Worm (Caenorhabditis elegans) whole organism, early embryonic: ENCODE results near the gene W02H5.8.
A peak's percentile ranks its signal among the peaks of the same experiment; 100 is the strongest.
"Not testable (repeated sequence)": the region's sequence is repeated elsewhere in the genome, so short reads cannot be mapped to it uniquely, and the experiment has no call there.

Source experiments
- B0310.2 ChIP-seq: sonication (generic microtip); optimal IDR thresholded peaks from 2 replicates; lab custom pipeline; 2016; ENCODE audit warnings: mild to moderate bottlenecking, missing genetic modification characterization, missing compliant biosample characterization
- F13C5.2 ChIP-seq: sonication (generic microtip); optimal IDR thresholded peaks from 2 replicates; lab custom pipeline; 2017; ENCODE audit warnings: mild to moderate bottlenecking, missing genetic modification characterization, inconsistent platforms, missing compliant biosample characterization
- aly-1 ChIP-seq: sonication (generic microtip); optimal IDR thresholded peaks from 2 replicates; lab custom pipeline; 2016; ENCODE audit warnings: missing genetic modification characterization, missing compliant biosample characterization
- ama-1 ChIP-seq: fragments of 150-350 bp; optimal IDR thresholded peaks from 2 replicates; lab custom pipeline; 2014
- ceh-13 ChIP-seq: fragments of 200-800 bp; sonication (Bioruptor generic); optimal IDR thresholded peaks from 2 replicates; lab custom pipeline; 2018; ENCODE audit warnings: mild to moderate bottlenecking, missing genetic modification characterization, missing compliant biosample characterization
- ceh-36 ChIP-seq: sonication (generic microtip); optimal IDR thresholded peaks from 2 replicates; lab custom pipeline; 2016; ENCODE audit warnings: missing genetic modification characterization, inconsistent platforms, missing compliant biosample characterization
- ets-7 ChIP-seq: sonication (generic microtip); optimal IDR thresholded peaks from 2 replicates; lab custom pipeline; 2016; ENCODE audit warnings: missing genotype, missing genetic modification characterization, missing compliant biosample characterization
- flt-1 ChIP-seq: fragments of 200-800 bp; sonication (Bioruptor generic); IDR thresholded peaks from 2 replicates; pipeline ENCODE4 v1.3.6; 2022; ENCODE audit warnings: missing genetic modification characterization, missing compliant biosample characterization
- hmbx-1 ChIP-seq: sonication (generic microtip); optimal IDR thresholded peaks from 2 replicates; lab custom pipeline; 2016; ENCODE audit warnings: mild to moderate bottlenecking, missing genetic modification characterization, missing compliant biosample characterization
- hmg-4 ChIP-seq: fragments of 200-800 bp; sonication (Bioruptor generic); optimal IDR thresholded peaks from 2 replicates; lab custom pipeline; 2018; ENCODE audit warnings: mild to moderate bottlenecking, missing genetic modification characterization, missing compliant biosample characterization
- hnd-1 ChIP-seq: sonication (generic microtip); optimal IDR thresholded peaks from 2 replicates; lab custom pipeline; 2016; ENCODE audit warnings: missing genetic modification characterization, missing compliant biosample characterization
- pes-1 ChIP-seq: fragments of 200-800 bp; sonication (Bioruptor generic); IDR thresholded peaks from 2 replicates; pipeline ENCODE4 v1.3.6; 2022; ENCODE audit warnings: missing genetic modification reagents, missing genetic modification characterization, missing compliant biosample characterization
- scrt-1 ChIP-seq: fragments of 200-800 bp; sonication (Bioruptor generic); IDR thresholded peaks from 2 replicates; pipeline ENCODE4 v1.3.6; 2022; ENCODE audit warnings: missing genetic modification characterization, missing compliant biosample characterization
- sea-1 ChIP-seq: fragments of 200-800 bp; sonication (Bioruptor generic); conservative IDR thresholded peaks from 2 replicates; pipeline ENCODE4 v1.3.6; 2022; ENCODE audit warnings: missing genetic modification characterization, missing compliant biosample characterization
- tbx-11 ChIP-seq: fragments of 200-800 bp; sonication (Bioruptor generic); IDR thresholded peaks from 2 replicates; pipeline ENCODE4 v1.3.6; 2022; ENCODE audit warnings: missing genetic modification characterization, missing compliant biosample characterization
- tbx-37 ChIP-seq: fragments of 200-800 bp; sonication (Bioruptor generic); conservative IDR thresholded peaks from 2 replicates; pipeline ENCODE4 v1.3.6; 2022; ENCODE audit warnings: missing genetic modification reagents, missing genetic modification characterization, missing compliant biosample characterization
- tra-4 ChIP-seq: sonication (generic microtip); optimal IDR thresholded peaks from 2 replicates; lab custom pipeline; 2017; ENCODE audit warnings: missing genetic modification characterization, missing compliant biosample characterization

The W02H5.8 gene

DNA sequence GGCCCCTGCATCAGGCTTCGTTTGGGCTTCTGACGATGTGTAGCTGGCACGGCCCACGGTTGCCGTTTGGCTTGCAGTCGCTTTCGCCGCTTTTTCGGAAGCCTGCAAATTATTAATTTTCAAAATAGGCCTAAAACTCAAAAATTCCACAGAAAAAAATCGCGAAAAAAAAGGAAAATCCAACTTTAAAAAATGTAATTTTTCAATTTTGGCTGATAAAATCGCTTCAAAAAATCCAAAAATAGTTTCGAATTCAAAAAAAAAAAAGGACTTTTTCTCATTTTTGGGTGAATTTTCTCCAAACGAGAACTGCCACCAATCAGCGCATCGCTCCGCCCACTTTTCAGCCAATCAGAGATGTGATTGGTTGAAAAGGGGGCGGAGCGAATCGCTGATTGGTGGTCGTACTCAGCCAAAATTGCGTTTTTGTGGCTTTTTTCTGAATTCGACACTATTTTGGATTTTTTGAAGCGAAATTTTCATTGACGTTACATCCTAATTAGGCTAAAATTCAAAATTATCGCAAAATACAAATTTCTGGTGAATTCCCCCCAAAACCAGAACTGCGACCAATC is 5.1 kb downstream of the W02H5.8 start:
- TF ChIP-seq hmbx-1 (tag; lab: Kevin White, UChicago) (no peak), sea-1 (no peak), B0310.2 (tag; lab: Kevin White, UChicago) (no peak), aly-1 (tag; lab: Kevin White, UChicago) (no peak), ets-7 (tag; lab: Kevin White, UChicago) (no peak), F13C5.2 (no peak), ceh-13 (GFP tag; lab: Kevin White, UChicago) (no peak)

DNA sequence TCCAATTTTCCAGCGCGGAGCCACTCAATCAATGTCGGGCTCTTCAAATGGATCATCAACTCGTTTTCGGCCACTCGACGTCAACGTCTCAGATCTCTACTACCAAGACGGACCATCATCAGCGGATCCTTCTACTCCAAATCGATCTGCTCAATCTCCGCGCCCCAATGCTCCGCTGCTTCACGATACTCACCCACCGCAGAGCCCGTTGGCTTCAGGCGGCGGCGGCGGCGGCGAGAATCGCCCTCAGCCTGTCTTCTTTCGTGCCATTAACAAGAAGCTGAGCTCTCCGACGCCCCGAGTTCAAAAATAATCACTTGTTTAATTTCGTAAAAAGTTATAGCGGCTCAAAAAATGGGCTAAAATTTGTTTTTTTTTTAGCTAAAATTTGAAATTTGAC is 6.4 kb downstream of the W02H5.8 start:
- no peak for TF ChIP-seq ama-1
- TF ChIP-seq ceh-13 (GFP tag; lab: Kevin White, UChicago), result no peak
- no peak for TF ChIP-seq hnd-1 (tag; lab: Kevin White, UChicago)
- no peak for TF ChIP-seq flt-1
- TF ChIP-seq tbx-11 (GFP tag; lab: Robert Waterston, UW), result no peak
- no peak for TF ChIP-seq ets-7 (tag; lab: Kevin White, UChicago)
- TF ChIP-seq hmg-4 (GFP tag; lab: Kevin White, UChicago), result no peak
- TF ChIP-seq scrt-1, result no peak
- no peak for TF ChIP-seq B0310.2 (tag; lab: Kevin White, UChicago)
- TF ChIP-seq pes-1 (GFP tag; lab: Robert Waterston, UW), result no peak
- TF ChIP-seq tra-4, result no peak
- TF ChIP-seq sea-1, result no peak

DNA sequence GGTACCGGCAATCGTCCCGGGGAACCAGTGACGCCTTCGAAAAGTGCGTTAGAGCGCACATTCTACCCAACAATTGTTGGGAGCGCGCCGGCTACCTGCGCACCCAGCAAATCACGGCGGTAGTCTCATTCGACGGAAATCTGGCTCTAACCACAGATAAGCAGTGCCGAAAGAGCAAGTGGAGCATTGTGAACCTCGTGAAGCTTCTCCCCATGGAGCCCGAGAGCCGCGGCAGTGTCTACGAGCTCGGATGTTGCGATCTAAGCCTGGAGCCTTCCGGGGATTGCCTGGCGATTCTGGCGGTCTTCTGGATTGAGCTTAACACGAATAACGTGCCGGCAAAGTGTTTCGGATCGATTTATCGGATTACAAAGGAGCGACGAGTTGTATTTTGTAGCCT is 13.0 kb downstream of the W02H5.8 start:
- no peak for TF ChIP-seq tbx-37
- TF ChIP-seq pes-1 (GFP tag; lab: Robert Waterston, UW), result no peak
- TF ChIP-seq tra-4, result no peak
- TF ChIP-seq ets-7 (tag; lab: Kevin White, UChicago), result no peak
- no peak for TF ChIP-seq ceh-13 (GFP tag; lab: Kevin White, UChicago)
- TF ChIP-seq F13C5.2, result no peak
- TF ChIP-seq aly-1 (tag; lab: Kevin White, UChicago), result no peak
- no peak for TF ChIP-seq ceh-36
- TF ChIP-seq B0310.2 (tag; lab: Kevin White, UChicago), result no peak
- no peak for TF ChIP-seq ama-1
- no peak for TF ChIP-seq hmbx-1 (tag; lab: Kevin White, UChicago)
- TF ChIP-seq tbx-11 (GFP tag; lab: Robert Waterston, UW), result no peak
- no peak for TF ChIP-seq hmg-4 (GFP tag; lab: Kevin White, UChicago)
- TF ChIP-seq hnd-1 (tag; lab: Kevin White, UChicago), result no peak

DNA sequence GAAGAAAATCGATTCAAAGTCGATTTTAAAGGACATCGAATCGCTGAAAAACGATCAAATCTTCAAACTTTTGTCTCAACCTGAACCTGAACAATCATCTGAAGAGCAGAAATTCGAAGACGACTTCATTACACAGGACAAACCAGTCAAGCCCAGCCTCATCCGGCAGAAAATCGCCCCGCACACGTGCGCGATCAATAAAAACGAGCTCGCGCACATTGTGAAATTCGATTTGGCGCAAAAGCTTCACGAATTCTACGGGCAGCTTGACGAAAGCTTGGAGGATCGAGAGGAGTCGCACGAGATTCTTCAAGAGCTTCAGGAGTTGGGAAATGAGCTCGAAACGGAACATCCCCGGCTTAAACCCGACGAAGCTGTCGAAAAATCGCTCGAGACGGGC is 13.4 kb downstream of the W02H5.8 start, which contains the start of gene W02H5.2:
W02H5.2 (plus strand) TSS at position 301 of the 400 bp plus-strand sequence.
- TF ChIP-seq tra-4, result no peak
- no peak for TF ChIP-seq hmg-4 (GFP tag; lab: Kevin White, UChicago)
- no peak for TF ChIP-seq tbx-37
- no peak for TF ChIP-seq F13C5.2
- no peak for TF ChIP-seq hnd-1 (tag; lab: Kevin White, UChicago)
- TF ChIP-seq flt-1, result no peak
- TF ChIP-seq scrt-1, result no peak
- TF ChIP-seq hmbx-1 (tag; lab: Kevin White, UChicago), result no peak
- TF ChIP-seq sea-1, result no peak
- TF ChIP-seq B0310.2 (tag; lab: Kevin White, UChicago), result no peak

DNA sequence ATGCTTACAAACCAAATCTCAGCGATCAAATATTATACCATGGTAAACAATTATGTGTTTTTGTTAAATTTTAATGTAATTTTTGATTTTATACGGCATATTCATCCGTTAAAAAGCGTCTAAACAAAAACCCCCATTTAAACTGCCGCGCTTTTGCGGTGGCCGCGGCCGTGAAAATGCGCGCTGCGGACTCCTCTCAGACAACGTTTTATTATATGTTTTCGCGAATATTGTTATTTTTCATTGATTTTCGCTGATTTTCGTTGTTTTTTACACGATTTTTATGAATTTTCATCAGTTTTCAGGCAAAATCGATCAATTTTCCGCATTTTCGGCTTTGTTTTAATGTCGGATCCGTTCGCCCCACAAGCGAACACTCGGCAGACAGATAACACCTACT is 13.9 kb downstream of the W02H5.8 start, which contains the start of gene W02H5.19:
W02H5.19 (plus strand) TSS at position 346 of the 400 bp plus-strand sequence.
- TF ChIP-seq ets-7 (tag; lab: Kevin White, UChicago) (no peak), pes-1 (GFP tag; lab: Robert Waterston, UW) (peak; percentile 65), tbx-11 (GFP tag; lab: Robert Waterston, UW) (peak; percentile 73), ceh-36 (no peak), ceh-13 (GFP tag; lab: Kevin White, UChicago) (no peak), aly-1 (tag; lab: Kevin White, UChicago) (no peak), hmg-4 (GFP tag; lab: Kevin White, UChicago) (peak; percentile 38), scrt-1 (0 out of 2 replicates have a peak, but pooled peaks have one; percentile 40), tbx-37 (peak; percentile 85), ama-1 (no peak), hnd-1 (tag; lab: Kevin White, UChicago) (no peak), tra-4 (no peak), B0310.2 (tag; lab: Kevin White, UChicago) (no peak), F13C5.2 (no peak), flt-1 (peak; percentile 30; the same call in 1 of the 2 replicates)

DNA sequence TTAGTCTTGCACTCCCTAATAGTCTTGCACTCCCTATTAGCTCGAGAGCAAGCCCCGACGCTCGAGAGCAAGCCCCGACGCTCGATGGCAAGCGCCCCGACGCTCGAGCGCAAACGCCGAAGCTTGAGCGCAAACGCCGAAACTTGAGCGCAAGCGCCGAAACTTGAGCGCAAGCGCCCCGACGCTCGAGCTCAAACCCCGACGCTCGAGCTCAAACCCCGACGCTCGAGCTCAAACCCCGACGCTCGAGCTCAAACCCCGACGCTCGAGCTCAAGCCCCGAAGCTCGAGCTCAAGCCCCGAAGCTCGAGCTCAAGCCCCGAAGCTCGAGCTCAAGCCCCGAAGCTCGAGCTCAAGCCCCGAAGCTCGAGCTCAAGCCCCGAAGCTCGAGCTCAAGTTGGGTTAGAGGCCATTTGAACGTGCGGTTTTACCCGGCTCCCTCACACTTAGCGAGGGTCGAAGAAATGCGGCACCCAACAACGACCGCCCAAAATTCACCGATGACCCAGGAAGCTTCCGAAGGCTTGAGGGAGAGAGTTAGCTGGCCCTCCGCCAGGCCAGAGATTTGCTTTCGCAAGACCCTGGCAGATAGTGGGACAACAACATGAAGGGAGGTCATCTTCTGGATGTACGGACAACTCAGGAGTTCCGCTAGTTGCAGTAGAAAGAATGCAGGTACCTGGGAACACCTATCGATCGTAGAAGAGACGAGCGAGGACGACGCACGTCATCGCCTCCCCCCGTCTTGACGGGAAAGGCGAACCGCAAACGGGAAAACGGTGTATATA is 17.5 kb downstream of the W02H5.8 start:
- peak; percentile 29; the same call in 1 of the 2 replicates for TF ChIP-seq flt-1
- TF ChIP-seq pes-1 (GFP tag; lab: Robert Waterston, UW), result 0 out of 2 replicates have a peak, but pooled peaks have one; percentile 11

DNA sequence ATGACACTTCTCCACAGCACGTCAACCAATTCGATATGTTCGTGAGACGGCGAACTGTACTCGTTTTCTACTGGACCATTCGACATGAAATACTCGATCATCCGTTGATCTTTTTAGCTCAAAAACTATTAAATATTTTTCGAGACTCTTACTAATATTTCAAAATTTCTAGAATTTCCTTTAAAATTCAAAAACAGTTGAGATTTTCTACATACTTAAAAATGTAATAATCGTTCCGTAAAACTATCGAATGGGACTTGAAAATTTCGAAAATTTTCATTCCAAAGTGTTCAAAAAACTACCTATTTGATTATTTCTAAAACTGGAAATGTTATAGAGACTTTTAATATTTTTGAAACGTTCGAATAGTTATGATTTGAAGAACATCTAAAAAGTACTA is 27.1 kb downstream of the W02H5.8 start, which contains the start of gene sknr-1:
sknr-1 (minus strand) TSS at position 101 of the 400 bp plus-strand sequence.
- not testable (repeated sequence) for TF ChIP-seq scrt-1; hmg-4 (GFP tag; lab: Kevin White, UChicago); tra-4

DNA sequence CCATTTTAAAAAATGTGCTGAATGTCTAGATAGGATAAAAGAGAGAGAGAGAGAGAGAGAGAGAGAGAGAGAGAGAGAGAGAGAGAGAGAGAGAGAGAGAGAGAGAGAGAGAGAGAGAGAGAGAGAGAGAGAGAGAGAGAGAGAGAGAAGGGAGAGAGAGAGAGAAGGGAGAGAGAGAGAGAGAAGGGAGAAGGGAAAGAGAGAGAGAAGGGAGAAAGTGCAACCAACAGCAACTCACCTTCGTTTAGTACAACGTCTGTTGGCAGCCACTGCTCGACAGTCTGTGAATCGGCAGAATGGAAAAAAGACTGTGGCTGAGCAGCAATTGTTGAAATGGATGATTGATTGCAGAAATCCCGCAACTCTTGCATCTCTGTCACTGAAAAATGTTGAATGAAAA is 28.7 kb downstream of the W02H5.8 start:
- TF ChIP-seq B0310.2 (tag; lab: Kevin White, UChicago), result no peak
- TF ChIP-seq flt-1, result peak; percentile 27; the same call in 1 of the 2 replicates
